Worm (Caenorhabditis elegans) whole organism, late embryonic: Measurements from ENCODE around the gene W04G3.12.
A peak's percentile ranks its signal among the peaks of the same experiment; 100 is the strongest.

Experiments
- F13H6.1 ChIP-seq: sonication (generic microtip); optimal IDR thresholded peaks from 2 replicates; lab custom pipeline; 2016; ENCODE audit warnings: missing genetic modification characterization, missing compliant biosample characterization
- ama-1 ChIP-seq: fragments of 150-350 bp; optimal IDR thresholded peaks from 2 replicates; lab custom pipeline; 2014
- ceh-14 ChIP-seq: sonication (generic microtip); optimal IDR thresholded peaks from 2 replicates; lab custom pipeline; 2016; ENCODE audit warnings: missing genotype, missing genetic modification characterization, missing compliant biosample characterization
- dmd-4 ChIP-seq: sonication (generic microtip); optimal IDR thresholded peaks from 2 replicates; lab custom pipeline; 2016; ENCODE audit warnings: borderline replicate concordance, missing genetic modification characterization, missing compliant biosample characterization
- dve-1 ChIP-seq: sonication (generic microtip); optimal IDR thresholded peaks from 2 replicates; lab custom pipeline; 2017; ENCODE audit warnings: antibody characterized with exemption, mild to moderate bottlenecking, missing genetic modification characterization, missing compliant biosample characterization
- elt-2 ChIP-seq: sonication (generic microtip); optimal IDR thresholded peaks from 2 replicates; lab custom pipeline; 2016; ENCODE audit warnings: missing genetic modification reagents, missing genetic modification characterization, missing compliant biosample characterization
- gmeb-2 ChIP-seq: sonication (generic microtip); optimal IDR thresholded peaks from 2 replicates; lab custom pipeline; 2016; ENCODE audit warnings: missing genetic modification characterization, inconsistent platforms, missing compliant biosample characterization
- nfya-1 ChIP-seq: sonication (generic microtip); optimal IDR thresholded peaks from 2 replicates; lab custom pipeline; 2017; ENCODE audit warnings: missing genetic modification characterization, mild to moderate bottlenecking, missing compliant biosample characterization, antibody characterized with exemption, moderate library complexity
- nhr-11 ChIP-seq: fragments of 150-350 bp; optimal IDR thresholded peaks from 2 replicates; lab custom pipeline; 2014; ENCODE audit warnings: missing biosample characterization, missing genetic modification characterization
- nhr-232 ChIP-seq: sonication (generic microtip); optimal IDR thresholded peaks from 2 replicates; lab custom pipeline; 2016; ENCODE audit warnings: missing genetic modification characterization, missing compliant biosample characterization
- odd-2 ChIP-seq: sonication (generic microtip); optimal IDR thresholded peaks from 2 replicates; lab custom pipeline; 2017; ENCODE audit warnings: antibody characterized with exemption, mild to moderate bottlenecking, missing genetic modification characterization, missing compliant biosample characterization
- pha-4 ChIP-seq: fragments of 150-350 bp; optimal IDR thresholded peaks from 2 replicates; lab custom pipeline; 2018; ENCODE audit warnings: missing biosample characterization, missing genetic modification reagents, missing genetic modification characterization
- tbx-2 ChIP-seq: sonication (generic microtip); optimal IDR thresholded peaks from 2 replicates; lab custom pipeline; 2016; ENCODE audit warnings: missing genetic modification characterization, missing compliant biosample characterization
- ttx-3 ChIP-seq: sonication (generic microtip); optimal IDR thresholded peaks from 2 replicates; lab custom pipeline; 2016; ENCODE audit warnings: missing genetic modification reagents, missing genetic modification characterization, missing compliant biosample characterization

- TF ChIP-seq ceh-14 (tag; lab: Kevin White, UChicago) = no peak
- TF ChIP-seq ttx-3 (tag; lab: Kevin White, UChicago) = no peak
- TF ChIP-seq dmd-4 = peak; percentile 4
- TF ChIP-seq dve-1 (tag; lab: Kevin White, UChicago) = no peak
- TF ChIP-seq F13H6.1 = no peak
- TF ChIP-seq nfya-1 (tag; lab: Kevin White, UChicago) = peak; percentile 41
- TF ChIP-seq nhr-11 (tag; lab: Kevin White, UChicago) = no peak
- TF ChIP-seq elt-2 = no peak
- TF ChIP-seq nhr-232 (tag; lab: Kevin White, UChicago) = no peak
- TF ChIP-seq odd-2 (tag; lab: Kevin White, UChicago) = no peak
- TF ChIP-seq pha-4 = no peak
- peak; percentile 28 for TF ChIP-seq ama-1 (lab: Kevin White, UChicago)
- TF ChIP-seq gmeb-2 (tag; lab: Kevin White, UChicago) = no peak
- TF ChIP-seq tbx-2 (tag; lab: Kevin White, UChicago) = peak; percentile 12
Observed at ce11 chrX:11034430-11035117, 42.0 kb downstream of the W04G3.12 start.
